Worm (Caenorhabditis elegans) whole organism, L4 larva: ENCODE results near the gene bath-5.
"Not testable (repeated sequence)": the region's sequence is repeated elsewhere in the genome, so short reads cannot be mapped to it uniquely, and the experiment has no call there.

Experiments used
- F10B5.3 ChIP-seq: sonication (generic microtip); optimal IDR thresholded peaks from 2 replicates; lab custom pipeline; 2016; ENCODE audit warnings: mild to moderate bottlenecking, missing genetic modification characterization, missing compliant biosample characterization
- F26F4.8 ChIP-seq: fragments of 200-800 bp; sonication (Bioruptor generic); conservative IDR thresholded peaks from 2 replicates; pipeline ENCODE4 v1.3.6; 2022; ENCODE audit warnings: missing genetic modification characterization, missing compliant biosample characterization
- T26A8.4 ChIP-seq: fragments of 200-800 bp; sonication (Bioruptor generic); IDR thresholded peaks from 2 replicates; pipeline ENCODE4 v1.3.6; 2022; ENCODE audit warnings: missing genetic modification characterization, missing compliant biosample characterization
- aha-1 ChIP-seq: fragments of 150-350 bp; peaks from one replicate; lab custom pipeline; 2014; ENCODE audit warnings: missing biosample characterization, missing genetic modification characterization
- ceh-28 ChIP-seq: fragments of 150-350 bp; optimal IDR thresholded peaks from 2 replicates; lab custom pipeline; 2014; ENCODE audit warnings: missing biosample characterization, missing genetic modification reagents, missing genetic modification characterization
- ceh-44 ChIP-seq: fragments of 200-800 bp; sonication (Bioruptor generic); IDR thresholded peaks from 2 replicates; pipeline ENCODE4 v1.3.6; 2022; ENCODE audit warnings: missing genetic modification reagents, missing genetic modification characterization, missing compliant biosample characterization
- daf-16 ChIP-seq, 3 experiments: sonication (generic microtip); optimal IDR thresholded peaks; 2 replicates each; lab custom pipeline; 2016 to 2017; ENCODE audit warnings: missing genetic modification characterization in 3 of 3, missing genetic modification reagents in 3 of 3, mild to moderate bottlenecking in 2 of 3, missing compliant biosample characterization in 2 of 3, missing biosample characterization in 1 of 3, moderate library complexity in 1 of 3
- daf-19 ChIP-seq: fragments of 200-800 bp; sonication (Bioruptor generic); conservative IDR thresholded peaks from 2 replicates; pipeline ENCODE4 v1.3.6; 2022; ENCODE audit warnings: missing genetic modification characterization, missing compliant biosample characterization
- dmd-6 ChIP-seq: fragments of 200-800 bp; sonication (Bioruptor generic); IDR thresholded peaks from 2 replicates; pipeline ENCODE4 v1.3.6; 2022; ENCODE audit warnings: missing genetic modification reagents, missing genetic modification characterization, missing compliant biosample characterization
- dmd-9 ChIP-seq: fragments of 200-800 bp; sonication (Bioruptor generic); IDR thresholded peaks from 2 replicates; pipeline ENCODE4 v1.3.6; 2022; ENCODE audit warnings: missing genetic modification reagents, missing genetic modification characterization, missing compliant biosample characterization
- egl-43 ChIP-seq: fragments of 200-800 bp; sonication (Bioruptor generic); IDR thresholded peaks from 2 replicates; pipeline ENCODE4 v1.3.6; 2022; ENCODE audit warnings: missing genetic modification reagents, missing genetic modification characterization, missing compliant biosample characterization
- gei-8 ChIP-seq: fragments of 200-800 bp; sonication (Bioruptor generic); optimal IDR thresholded peaks from 2 replicates; lab custom pipeline; 2018; ENCODE audit warnings: mild to moderate bottlenecking, missing genetic modification characterization, missing compliant biosample characterization
- hlh-11 ChIP-seq: fragments of 200-800 bp; sonication (Bioruptor generic); optimal IDR thresholded peaks from 2 replicates; lab custom pipeline; 2018; ENCODE audit warnings: mild to moderate bottlenecking, missing genetic modification characterization, missing compliant biosample characterization
- lim-7 ChIP-seq: fragments of 200-800 bp; sonication (Bioruptor generic); IDR thresholded peaks from 2 replicates; pipeline ENCODE4 v1.3.6; 2022; ENCODE audit warnings: missing genetic modification characterization, missing compliant biosample characterization
- lir-3 ChIP-seq: sonication (generic microtip); optimal IDR thresholded peaks from 2 replicates; lab custom pipeline; 2016; ENCODE audit warnings: mild to moderate bottlenecking, missing genetic modification characterization, missing compliant biosample characterization
- mes-2 ChIP-seq: sonication (generic microtip); optimal IDR thresholded peaks from 2 replicates; lab custom pipeline; 2016; ENCODE audit warnings: missing genotype, mild to moderate bottlenecking, missing genetic modification characterization, missing compliant biosample characterization; ENCODE audit not compliant: poor library complexity, severe bottlenecking
- nhr-10 ChIP-seq: fragments of 150-350 bp; optimal IDR thresholded peaks from 2 replicates; lab custom pipeline; 2014; ENCODE audit warnings: missing biosample characterization, missing genetic modification characterization
- nhr-102 ChIP-seq: sonication (generic microtip); optimal IDR thresholded peaks from 2 replicates; lab custom pipeline; 2016; ENCODE audit warnings: mild to moderate bottlenecking, missing genetic modification characterization, moderate library complexity, missing compliant biosample characterization
- nhr-11 ChIP-seq: fragments of 150-350 bp; optimal IDR thresholded peaks from 2 replicates; lab custom pipeline; 2014; ENCODE audit warnings: missing biosample characterization, missing genetic modification characterization
- nhr-28 ChIP-seq: fragments of 150-350 bp; optimal IDR thresholded peaks from 2 replicates; lab custom pipeline; 2014; ENCODE audit warnings: missing biosample characterization, missing genetic modification characterization
- nhr-76 ChIP-seq: fragments of 150-350 bp; optimal IDR thresholded peaks from 2 replicates; lab custom pipeline; 2014; ENCODE audit warnings: missing biosample characterization, missing genetic modification characterization
- nhr-77 ChIP-seq: fragments of 150-350 bp; optimal IDR thresholded peaks from 2 replicates; lab custom pipeline; 2014; ENCODE audit warnings: missing biosample characterization, missing genetic modification characterization
- php-3 ChIP-seq: fragments of 200-800 bp; sonication (Bioruptor generic); IDR thresholded peaks from 2 replicates; pipeline ENCODE4 v1.3.6; 2022; ENCODE audit warnings: missing genetic modification reagents, missing genetic modification characterization, missing compliant biosample characterization
- pqm-1 ChIP-seq: sonication (generic microtip); optimal IDR thresholded peaks from 2 replicates; lab custom pipeline; 2017; ENCODE audit warnings: missing biosample characterization, missing genetic modification characterization
- set-16 ChIP-seq: fragments of 200-800 bp; sonication (Bioruptor generic); IDR thresholded peaks from 2 replicates; pipeline ENCODE4 v1.3.6; 2022; ENCODE audit warnings: missing genetic modification reagents, missing genetic modification characterization, missing compliant biosample characterization
- tag-97 ChIP-seq: fragments of 200-800 bp; sonication (Bioruptor generic); IDR thresholded peaks from 2 replicates; pipeline ENCODE4 v1.3.6; 2022; ENCODE audit warnings: missing genetic modification characterization, missing compliant biosample characterization
- tra-1 ChIP-seq: fragments of 200-800 bp; sonication (Bioruptor generic); IDR thresholded peaks from 2 replicates; pipeline ENCODE4 v1.3.6; 2022; ENCODE audit warnings: missing genetic modification reagents, missing genetic modification characterization, missing compliant biosample characterization
- unc-62 ChIP-seq, 3 experiments: fragments of 150-350 bp in 1 of 3; sonication (generic microtip); optimal IDR thresholded peaks in 2 of 3; peaks in 1 of 3; 1 replicate in 1 of 3; 2 replicates in 2 of 3; lab custom pipeline; 2014 to 2017; ENCODE audit warnings: missing biosample characterization in 3 of 3, missing genetic modification characterization in 3 of 3, missing genetic modification reagents in 3 of 3, missing genotype in 1 of 3
- ztf-7 ChIP-seq: fragments of 150-350 bp; optimal IDR thresholded peaks from 2 replicates; lab custom pipeline; 2014; ENCODE audit warnings: missing biosample characterization, missing genetic modification characterization

Gene bath-5

DNA sequence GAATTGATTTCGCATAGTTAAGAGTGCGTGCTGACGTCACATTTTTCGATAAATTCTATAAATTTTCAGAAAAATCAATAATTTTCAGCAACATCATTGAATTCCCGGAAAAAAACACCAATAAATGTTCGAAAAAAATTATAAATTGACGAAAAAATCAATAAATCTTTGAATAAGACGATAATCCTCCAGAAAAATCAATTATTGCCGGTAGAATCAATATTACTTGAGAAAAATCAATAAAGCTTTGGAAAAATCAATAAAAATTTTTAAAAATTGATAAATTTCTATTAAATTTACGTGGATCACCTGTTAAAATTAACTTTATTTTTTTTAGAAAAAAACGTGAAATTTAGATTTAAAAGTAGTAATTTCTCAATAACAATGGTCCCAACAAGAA, 17.9 kb downstream of the bath-5 start:
- TF ChIP-seq mes-2 (tag; lab: Kevin White, UChicago): no peak
- peak; percentile 72 for TF ChIP-seq ceh-28 (tag; lab: Kevin White, UChicago)

DNA sequence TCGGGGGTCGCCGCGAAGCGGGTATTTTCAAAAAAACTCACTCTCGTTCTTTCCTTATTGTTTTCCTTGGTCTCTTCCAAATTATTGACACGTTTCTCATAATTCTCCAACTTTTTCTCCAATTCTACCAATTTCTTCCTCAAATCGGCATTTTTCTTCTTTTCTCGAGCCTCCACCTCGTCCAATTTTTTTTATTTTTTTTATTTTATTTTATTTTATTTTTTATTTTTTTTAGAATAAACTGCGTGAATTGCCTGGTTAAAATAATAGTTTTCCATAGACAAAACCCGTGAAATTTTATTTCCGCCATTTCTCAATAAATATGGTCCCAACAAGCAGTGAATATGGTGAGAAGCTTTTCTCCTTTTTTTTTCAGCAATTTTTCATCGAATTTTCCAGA, 19.1 kb downstream of the bath-5 start, which contains the start of gene F59H6.15:
F59H6.15 (plus strand) TSS at position 301 of the 400 bp plus-strand sequence.
- TF ChIP-seq tra-1 (GFP tag; lab: Robert Waterston, UW) (no peak), aha-1 (peak; percentile 32)

DNA sequence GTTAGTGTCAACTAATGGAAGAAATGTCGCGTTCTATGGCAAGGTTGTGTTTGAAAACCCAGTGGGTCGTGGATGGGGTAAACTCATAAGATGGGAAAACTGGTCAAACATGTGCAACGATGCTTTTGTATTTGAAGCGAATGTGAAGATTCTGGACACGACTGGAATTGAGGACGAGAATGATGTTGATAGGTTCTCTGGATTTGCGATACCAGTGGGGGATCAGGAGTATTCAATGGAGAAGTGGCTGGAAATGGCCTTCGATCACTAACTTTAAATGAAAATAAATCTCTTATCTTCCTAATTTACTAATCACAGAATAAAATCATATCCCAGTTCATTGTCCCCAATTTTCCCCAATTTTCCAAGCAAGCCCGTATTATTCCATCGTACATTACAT, 20.6 kb downstream of the bath-5 start:
- TF ChIP-seq egl-43 (no peak), unc-62 (GFP tag; optimal IDR thresholded peaks at IDR 0.05 in 1 of 2; lab: Kevin White, UChicago) (peak in 1 of 2 experiments; percentile 93), unc-62 (tag; optimal IDR thresholded peaks at IDR 0.05; lab: Kevin White, UChicago) (no peak), F10B5.3 (no peak), set-16 (GFP tag; lab: Robert Waterston, UW) (no peak)

DNA sequence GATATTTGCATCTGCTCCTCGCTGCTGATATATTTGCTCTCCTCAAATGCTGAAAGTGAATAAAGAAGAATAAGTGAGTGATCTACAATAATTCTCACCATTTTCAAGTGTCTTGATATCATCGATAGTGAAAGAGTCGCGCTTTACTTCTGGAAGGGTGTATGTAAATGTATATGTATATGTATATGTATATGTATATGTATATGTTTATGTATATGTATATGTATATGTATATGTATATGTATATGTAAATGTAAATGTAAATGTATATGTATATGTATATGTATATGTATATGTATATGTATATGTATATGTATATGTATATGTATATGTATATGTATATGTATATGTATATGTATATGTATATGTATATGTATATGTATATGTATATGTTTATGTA, 31.0 kb downstream of the bath-5 start, which contains the start of gene ceh-84:
ceh-84 (minus strand) TSS at position 101 of the 400 bp plus-strand sequence.
- TF ChIP-seq dmd-9 (GFP tag; lab: Robert Waterston, UW); ztf-7 (tag; lab: Kevin White, UChicago); pqm-1 (tag; lab: Kevin White, UChicago): not testable (repeated sequence)

DNA sequence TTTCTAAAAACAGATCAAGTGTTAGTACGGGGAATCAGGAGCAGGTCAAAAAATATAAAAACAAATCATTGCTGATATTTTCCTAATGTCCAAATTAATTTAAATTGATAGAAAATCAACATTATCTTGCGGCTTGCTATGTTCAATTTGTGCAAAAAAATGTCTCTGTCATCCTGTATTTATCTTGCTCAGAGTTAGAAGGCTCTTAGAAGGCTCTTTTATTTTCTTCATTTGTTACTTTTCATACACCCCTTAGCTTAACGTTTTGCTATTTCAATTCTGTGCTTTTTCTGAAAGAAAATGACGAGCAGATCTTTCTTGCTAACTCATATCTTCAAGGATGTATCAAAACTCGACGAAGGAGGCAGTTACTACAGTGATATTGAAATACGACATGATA, 33.2 kb downstream of the bath-5 start, which contains the start of gene math-19:
math-19 (plus strand) TSS at position 301 of the 400 bp plus-strand sequence.
- TF ChIP-seq dmd-6 (GFP tag; lab: Robert Waterston, UW); mes-2 (tag; lab: Kevin White, UChicago); lir-3: not testable (repeated sequence)

DNA sequence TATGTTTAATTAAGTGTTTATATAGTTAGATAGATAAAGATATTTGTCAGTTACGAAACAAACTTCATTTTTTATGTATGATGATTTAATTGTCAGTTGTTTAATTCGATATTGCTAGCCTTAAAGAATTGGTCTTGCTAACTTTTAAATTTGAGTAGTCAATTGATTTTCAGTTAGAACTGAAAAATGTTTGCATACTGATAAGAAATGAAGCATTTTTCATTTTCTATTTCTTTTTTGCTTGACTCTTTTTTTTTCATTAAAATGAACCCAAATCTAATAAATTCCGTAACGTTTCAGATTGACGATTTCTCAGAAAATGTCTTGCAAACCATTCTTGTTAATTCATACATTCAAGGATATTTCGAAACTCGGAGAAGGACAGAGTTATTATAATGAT, 35.5 kb downstream of the bath-5 start, which contains the start of gene math-20:
math-20 (plus strand) TSS at position 301 of the 400 bp plus-strand sequence.
- TF ChIP-seq T26A8.4 (GFP tag; lab: Robert Waterston, UW) (no peak), nhr-10 (tag; lab: Kevin White, UChicago) (no peak), ceh-44 (GFP tag; lab: Robert Waterston, UW) (no peak), lim-7 (GFP tag; lab: Robert Waterston, UW) (no peak), nhr-76 (tag; lab: Kevin White, UChicago) (no peak), ceh-28 (tag; lab: Kevin White, UChicago) (no peak), dmd-9 (GFP tag; lab: Robert Waterston, UW) (no peak), nhr-102 (tag; lab: Kevin White, UChicago) (no peak), nhr-28 (no peak), tag-97 (no peak), nhr-11 (tag; lab: Kevin White, UChicago) (no peak), F26F4.8 (GFP tag; lab: Robert Waterston, UW) (no peak), set-16 (GFP tag; lab: Robert Waterston, UW) (no peak), tra-1 (GFP tag; lab: Robert Waterston, UW) (no peak), php-3 (GFP tag; lab: Robert Waterston, UW) (no peak), daf-19 (GFP tag; lab: Robert Waterston, UW) (no peak)

DNA sequence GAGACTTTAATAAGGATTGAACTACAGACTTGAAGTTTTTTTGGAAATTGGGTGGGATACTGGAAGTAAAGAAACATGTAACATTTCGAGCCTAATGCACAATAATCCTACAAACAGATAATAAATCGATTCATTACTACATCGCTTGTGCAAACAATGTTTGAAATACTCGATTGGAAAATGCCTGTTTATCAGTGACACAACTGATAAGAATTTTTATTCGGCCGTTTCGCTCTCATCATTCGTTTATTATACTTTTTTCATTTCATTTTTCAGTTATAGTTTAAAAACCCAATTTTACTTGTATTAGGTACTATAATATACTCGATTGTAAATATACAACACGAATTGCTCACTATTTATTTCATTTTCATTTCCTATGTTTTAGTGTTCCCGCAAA, 36.0 kb downstream of the bath-5 start:
- TF ChIP-seq pqm-1 (tag; lab: Kevin White, UChicago) (peak; percentile 91), nhr-77 (tag; lab: Kevin White, UChicago) (no peak), gei-8 (GFP tag; lab: Kevin White, UChicago) (no peak), php-3 (GFP tag; lab: Robert Waterston, UW) (peak; percentile 45; the same call in 1 of the 2 replicates), unc-62 (GFP tag; optimal IDR thresholded peaks at IDR 0.05 in 1 of 2; lab: Kevin White, UChicago) (peak in 1 of 2 experiments; percentile 13), unc-62 (tag; optimal IDR thresholded peaks at IDR 0.05; lab: Kevin White, UChicago) (no peak), daf-16 (GFP tag; optimal IDR thresholded peaks at IDR 0.05; lab: Kevin White, UChicago) (no peak), daf-16 (tag; optimal IDR thresholded peaks at IDR 0.05; lab: Kevin White, UChicago) (peak; percentile 84), hlh-11 (tag; lab: Kevin White, UChicago) (peak; percentile 15), nhr-28 (peak; percentile 74)
